Worm (Caenorhabditis elegans): ENCODE measurements around the gene T15H9.4.

T15H9.4 gene

DNA sequence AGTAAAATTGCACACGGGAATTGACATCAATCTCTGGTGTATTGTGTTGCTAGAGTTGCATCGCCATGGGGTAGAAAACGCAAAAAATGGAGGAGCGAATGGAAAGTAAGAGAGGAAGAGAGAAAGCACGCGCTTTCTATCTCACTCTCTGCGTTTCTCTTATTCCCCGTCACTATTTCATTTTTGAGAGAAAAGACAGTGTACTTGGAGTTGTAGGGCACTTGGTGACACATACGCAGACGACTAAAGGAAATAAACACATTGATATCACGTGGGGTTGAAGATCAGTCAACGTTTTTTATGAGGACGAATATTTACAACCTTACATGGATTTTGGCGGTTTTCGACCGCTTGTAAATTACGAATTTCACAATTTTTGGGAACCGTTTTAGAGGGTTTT is 8.3 kb upstream of the T15H9.4 start (continued):
- TF ChIP-seq mab-9 (GFP tag; IDR thresholded peaks at IDR 0.05) (peak; percentile 71), Y116A8C.19 (tag; optimal IDR thresholded peaks at IDR 0.05; ENCODE audit: borderline replicate concordance) (no peak), lsy-2 (tag; optimal IDR thresholded peaks at IDR 0.05) (peak; percentile 90 to 96), dsc-1 (tag; optimal IDR thresholded peaks at IDR 0.05) (peak; percentile 74), mdl-1 (tag; optimal IDR thresholded peaks at IDR 0.05) (peak; percentile 95 to 100), fos-1 (tag; optimal IDR thresholded peaks at IDR 0.05) (peak; percentile 92), fkh-10 (GFP tag; optimal IDR thresholded peaks at IDR 0.05) (peak; percentile 69), hlh-17 (GFP tag; optimal IDR thresholded peaks at IDR 0.05; ENCODE audit: borderline replicate concordance) (no peak), alr-1 (tag; optimal IDR thresholded peaks at IDR 0.05; ENCODE audit: borderline replicate concordance) (no peak), ceh-8 (GFP tag; optimal IDR thresholded peaks at IDR 0.05) (peak; percentile 41), lin-35 (GFP tag; optimal IDR thresholded peaks at IDR 0.05) (peak; percentile 81 to 91), ceh-63 (GFP tag; optimal IDR thresholded peaks at IDR 0.05) (peak; percentile 29), zag-1 (tag; optimal IDR thresholded peaks at IDR 0.05) (peak; percentile 69), rnt-1 (tag; optimal IDR thresholded peaks at IDR 0.05) (peak; percentile 95), unc-30 (tag; optimal IDR thresholded peaks at IDR 0.05) (peak; percentile 5), ces-1 (GFP tag; optimal IDR thresholded peaks at IDR 0.05) (no peak), unc-98 (GFP tag; IDR thresholded peaks at IDR 0.05) (0 out of 2 replicates have a peak, but pooled peaks have one; percentile 43), mef-2 (tag; optimal IDR thresholded peaks at IDR 0.05) (peak; percentile 74), nhr-71 (tag; optimal IDR thresholded peaks at IDR 0.05) (peak; percentile 99), skn-1 (tag; optimal IDR thresholded peaks at IDR 0.05) (peak; percentile 94), ets-5 (GFP tag; IDR thresholded peaks at IDR 0.05) (no peak), snu-23 (GFP tag; optimal IDR thresholded peaks at IDR 0.05) (peak; percentile 99), sox-4 (tag; optimal IDR thresholded peaks at IDR 0.05) (peak; percentile 72), ama-1 (optimal IDR thresholded peaks at IDR 0.05) (peak; percentile 75), sptf-1 (tag; optimal IDR thresholded peaks at IDR 0.05) (no peak), lin-15B (tag; optimal IDR thresholded peaks at IDR 0.05) (peak; percentile 38), fkh-4 (tag; optimal IDR thresholded peaks at IDR 0.05; ENCODE audit: borderline replicate concordance) (no peak), xbp-1 (tag; optimal IDR thresholded peaks at IDR 0.05) (peak; percentile 96), irx-1 (tag; optimal IDR thresholded peaks at IDR 0.05) (peak; percentile 93), C34B4.2 (tag; optimal IDR thresholded peaks at IDR 0.05) (no peak), egl-13 (tag; optimal IDR thresholded peaks at IDR 0.05) (peak; percentile 66), pag-3 (tag; optimal IDR thresholded peaks at IDR 0.05; ENCODE audit: borderline replicate concordance, insufficient read depth) (no peak), lin-14 (GFP tag; optimal IDR thresholded peaks at IDR 0.05) (peak; percentile 99), nhr-28 (tag; optimal IDR thresholded peaks at IDR 0.05) (peak; percentile 9), unc-62 (GFP tag; optimal IDR thresholded peaks at IDR 0.05) (no peak), hpl-2 (GFP tag; optimal IDR thresholded peaks at IDR 0.05) (peak; percentile 71), mep-1 (tag; optimal IDR thresholded peaks at IDR 0.05) (peak; percentile 98), egl-27 (tag; optimal IDR thresholded peaks at IDR 0.05) (peak; percentile 91 to 94), nhr-47 (tag; optimal IDR thresholded peaks at IDR 0.05) (peak; percentile 95), hlh-4 (tag; optimal IDR thresholded peaks at IDR 0.05) (no peak), nhr-19 (GFP tag; conservative IDR thresholded peaks at IDR 0.05) (peak; percentile 99), C16A3.4 (tag; optimal IDR thresholded peaks at IDR 0.05) (peak; percentile 97), dpl-1 (GFP tag; optimal IDR thresholded peaks at IDR 0.05) (peak; percentile 71 to 79 (median 75)), blmp-1 (tag; optimal IDR thresholded peaks at IDR 0.05) (peak; percentile 99), swsn-7 (tag; optimal IDR thresholded peaks at IDR 0.05) (peak; percentile 94), nhr-237 (tag; optimal IDR thresholded peaks at IDR 0.05) (peak; percentile 84), fkh-8 (tag; optimal IDR thresholded peaks at IDR 0.05) (peak; percentile 95), sup-37 (GFP tag; optimal IDR thresholded peaks at IDR 0.05) (peak; percentile 66), elt-2 (tag; optimal IDR thresholded peaks at IDR 0.05) (peak; percentile 84), tlp-1 (tag; optimal IDR thresholded peaks at IDR 0.05) (no peak), ceh-88 (GFP tag; IDR thresholded peaks at IDR 0.05) (peak; percentile 79), nhr-77 (tag; optimal IDR thresholded peaks at IDR 0.05) (peak; percentile 88), nhr-11 (tag; optimal IDR thresholded peaks at IDR 0.05) (peak; percentile 99)
